Fruit fly (Drosophila melanogaster): ENCODE results near the gene cal1.
A peak's percentile ranks its signal among the peaks of the same experiment; 100 is the strongest.

dm6 chr3R:17065018-17065784 lies 22.9 kb upstream of the cal1 start:
- TF ChIP-seq eg (GFP tag; IDR thresholded peaks at IDR 0.05) (peak; percentile 91), net (GFP tag; optimal IDR thresholded peaks at IDR 0.05) (peak; percentile 95)

Measured in whole organism, prepupa.